Fruit fly (Drosophila melanogaster): Measurements from ENCODE around the gene CG13847.

CG13847 gene

dm6 chr3R:22397068-22397700, 38.8 kb downstream of the CG13847 start:
- no peak for TF ChIP-seq CG17801 (GFP tag; optimal IDR thresholded peaks at IDR 0.05; ENCODE audit: partially characterized antibody)

- no peak for TF ChIP-seq CG17801 (GFP tag; optimal IDR thresholded peaks at IDR 0.05; ENCODE audit: partially characterized antibody)
Observed at dm6 chr3R:22396238-22396772, 39.6 kb downstream of the CG13847 start.

dm6 chr3R:22395409-22396178, 40.4 kb downstream of the CG13847 start:
- no peak for TF ChIP-seq CG17801 (GFP tag; optimal IDR thresholded peaks at IDR 0.05; ENCODE audit: partially characterized antibody)

DNA sequence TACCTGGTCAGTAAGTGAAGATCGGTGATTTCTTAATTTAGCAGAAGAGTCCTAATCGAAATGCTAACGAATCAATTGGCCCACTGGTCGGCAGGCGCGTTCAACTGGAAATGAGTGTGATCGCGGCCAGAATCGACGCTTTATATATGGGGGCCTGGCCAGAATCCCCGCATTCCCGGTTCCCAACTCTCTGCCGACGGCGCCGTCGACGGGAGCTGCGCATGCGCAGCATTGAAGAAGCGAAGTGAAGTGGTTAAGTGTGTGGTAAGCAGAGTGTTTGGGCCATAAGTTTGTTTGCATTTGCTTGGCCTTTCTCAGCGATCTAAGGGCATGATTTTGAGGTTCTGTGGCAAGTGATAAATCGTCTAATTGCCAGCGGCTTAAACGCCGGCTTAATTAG, 41.9 kb downstream of the CG13847 start, which contains the start of gene CG13857:
CG13857 (minus strand) TSS at position 101 of the 400 bp plus-strand sequence.
- no peak for TF ChIP-seq CG17801 (GFP tag; optimal IDR thresholded peaks at IDR 0.05; ENCODE audit: partially characterized antibody)

- no peak for TF ChIP-seq CG17801 (GFP tag; optimal IDR thresholded peaks at IDR 0.05; ENCODE audit: partially characterized antibody)
Observed at dm6 chr3R:22390109-22390508, 45.8 kb downstream of the CG13847 start.

DNA sequence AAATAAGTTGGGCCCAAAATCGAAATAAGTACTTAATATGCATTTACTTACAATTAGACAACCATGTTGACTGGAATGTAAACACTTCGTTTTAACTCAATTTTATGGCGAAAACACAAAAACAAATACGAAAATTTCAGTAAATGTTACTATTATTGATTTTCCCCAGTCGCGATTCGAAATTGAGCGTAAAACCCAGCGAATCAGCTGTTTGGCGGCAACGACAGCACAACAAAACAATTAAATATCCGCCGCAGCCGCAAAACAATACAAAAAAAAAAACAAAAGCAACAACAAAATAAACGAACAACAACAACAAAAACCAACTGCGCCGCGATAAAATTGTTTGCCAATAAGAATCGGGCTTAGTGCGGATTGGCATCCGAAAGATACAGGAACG, 46.3 kb downstream of the CG13847 start, which contains the start of the genes CAH8 and CG7059:
CAH8 (minus strand) TSS at position 101 of the 400 bp plus-strand sequence.
CG7059 (plus strand) TSS at position 167 of the 400 bp plus-strand sequence.
- TF ChIP-seq CG17801 (GFP tag; optimal IDR thresholded peaks at IDR 0.05; ENCODE audit: partially characterized antibody), result no peak

dm6 chr3R:22381735-22382134, 54.2 kb downstream of the CG13847 start, which contains the start of gene Gpdh3:
Gene Gpdh3, plus strand, starts transcription at chr3R:22382035.
- TF ChIP-seq CG17801 (GFP tag; optimal IDR thresholded peaks at IDR 0.05; ENCODE audit: partially characterized antibody), result no peak

dm6 chr3R:22381077-22381476, 54.9 kb downstream of the CG13847 start, which contains the start of gene CG43342:
Gene CG43342, plus strand, starts transcription at chr3R:22381340.
- TF ChIP-seq CG17801 (GFP tag; optimal IDR thresholded peaks at IDR 0.05; ENCODE audit: partially characterized antibody), result no peak

DNA sequence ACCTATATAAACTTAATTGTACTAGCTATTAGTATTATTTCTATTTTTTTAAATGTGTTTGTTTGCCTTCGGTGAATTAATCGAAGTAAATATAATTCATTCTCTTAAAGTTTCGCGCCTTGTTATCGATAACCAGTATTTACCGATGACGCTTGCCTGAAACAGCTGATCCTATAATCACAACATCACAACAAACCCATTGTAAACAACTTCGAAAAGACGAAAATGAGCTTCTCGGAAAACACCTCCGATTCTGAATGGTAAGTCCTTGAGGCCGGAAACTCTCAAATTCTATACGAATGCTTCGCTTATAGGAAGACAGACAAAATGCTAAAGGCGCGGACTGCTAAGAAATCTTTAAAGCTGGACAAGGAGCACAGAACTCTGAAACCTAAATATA, 56.0 kb downstream of the CG13847 start, which contains the start of gene CG34149:
CG34149 (plus strand) TSS at position 187 of the 400 bp plus-strand sequence.
- no peak for TF ChIP-seq CG17801 (GFP tag; optimal IDR thresholded peaks at IDR 0.05; ENCODE audit: partially characterized antibody)

dm6 chr3R:22375674-22376073, 60.3 kb downstream of the CG13847 start, which contains the start of gene CG18596:
Gene CG18596, plus strand, starts transcription at chr3R:22375923.
- TF ChIP-seq CG17801 (GFP tag; optimal IDR thresholded peaks at IDR 0.05; ENCODE audit: partially characterized antibody), result peak; percentile 44

Measured in ovary, adult (tissue).